Worm (Caenorhabditis elegans): ENCODE data around the gene scc-3.

Gene scc-3

ce11 chrV:12809876-12810275, 46.1 kb downstream of the scc-3 start, which contains the start of gene ZC443.1:
Gene ZC443.1 (minus strand): TSS chrV:12810080.
- TF ChIP-seq W03F9.2 (tag; optimal IDR thresholded peaks at IDR 0.05): no peak
- no peak for TF ChIP-seq him-1 (tag; optimal IDR thresholded peaks at IDR 0.05)
- TF ChIP-seq dao-5 (tag; optimal IDR thresholded peaks at IDR 0.05): no peak

DNA sequence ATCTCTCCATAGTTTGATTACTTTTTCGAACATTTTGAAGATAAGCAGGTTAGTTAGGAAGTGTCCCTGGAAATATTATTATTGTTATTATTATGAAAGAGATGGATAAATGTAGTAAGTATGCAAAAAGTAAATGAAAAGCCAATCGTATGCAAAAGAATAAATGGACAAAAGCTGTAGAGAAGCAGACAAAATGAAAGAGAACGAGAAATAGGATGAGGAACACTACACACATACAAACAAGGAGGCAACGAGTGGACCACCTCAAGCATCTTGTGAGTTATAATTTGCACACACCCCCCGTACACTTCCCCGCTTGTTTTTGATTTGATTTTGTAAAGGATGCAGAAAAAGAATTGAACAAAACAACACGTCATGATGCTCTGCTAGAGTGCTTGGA, 47.4 kb downstream of the scc-3 start, which contains the start of gene ZC443.2:
ZC443.2 (minus strand) TSS at position 67 of the 400 bp plus-strand sequence.
- TF ChIP-seq dao-5 (tag; optimal IDR thresholded peaks at IDR 0.05) (no peak), W03F9.2 (tag; optimal IDR thresholded peaks at IDR 0.05) (no peak), him-1 (tag; optimal IDR thresholded peaks at IDR 0.05) (no peak)

DNA sequence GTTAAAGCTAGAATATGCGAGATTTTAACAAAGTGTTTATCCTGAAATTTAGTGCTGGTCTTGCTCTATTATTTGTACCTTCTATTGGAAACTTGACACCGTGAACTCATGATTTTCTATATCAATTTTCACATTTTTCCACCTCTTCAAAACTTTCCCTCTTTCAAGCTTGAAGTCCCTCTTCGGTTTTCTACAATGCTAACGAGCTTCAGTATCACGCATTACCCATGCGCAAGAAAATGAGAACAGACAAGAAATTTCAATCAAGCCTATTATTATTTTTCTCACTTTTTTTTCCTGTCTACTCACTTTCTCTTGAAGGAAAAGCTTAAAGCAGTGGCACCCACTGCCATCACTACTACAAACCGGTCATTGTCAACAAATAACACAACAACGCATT, 48.1 kb downstream of the scc-3 start:
- TF ChIP-seq W03F9.2 (tag; optimal IDR thresholded peaks at IDR 0.05): no peak
- no peak for TF ChIP-seq him-1 (tag; optimal IDR thresholded peaks at IDR 0.05)
- TF ChIP-seq dao-5 (tag; optimal IDR thresholded peaks at IDR 0.05): no peak

- TF ChIP-seq him-1 (tag; optimal IDR thresholded peaks at IDR 0.05) (no peak), dao-5 (tag; optimal IDR thresholded peaks at IDR 0.05) (no peak), W03F9.2 (tag; optimal IDR thresholded peaks at IDR 0.05) (no peak)
Observed at ce11 chrV:12814022-12814421, 50.3 kb downstream of the scc-3 start, which contains the start of gene ZC443.3. Gene ZC443.3 (minus strand): TSS chrV:12814122.

DNA sequence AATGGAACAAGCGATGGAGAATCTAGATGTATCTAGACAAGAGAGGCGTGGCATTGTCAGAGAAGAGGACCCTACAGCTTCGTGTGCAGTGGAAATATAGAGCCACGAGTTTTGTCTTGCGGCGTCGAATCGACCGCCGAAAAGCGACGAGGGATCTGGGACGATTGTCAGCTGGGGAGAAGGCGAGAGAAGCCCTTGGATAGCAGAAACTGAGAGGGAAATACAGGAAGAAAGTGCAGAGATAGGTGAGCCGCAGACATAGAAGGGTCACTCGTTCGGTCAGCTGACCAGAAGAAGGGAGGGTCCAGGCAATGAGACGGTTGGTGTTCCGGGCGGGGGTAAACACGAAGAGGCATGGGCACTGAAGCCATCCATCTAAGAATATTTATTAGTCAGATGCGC, 50.7 kb downstream of the scc-3 start:
- peak; percentile 83 for TF ChIP-seq him-1 (tag; optimal IDR thresholded peaks at IDR 0.05)
- no peak for TF ChIP-seq W03F9.2 (tag; optimal IDR thresholded peaks at IDR 0.05)

- TF ChIP-seq W03F9.2 (tag; optimal IDR thresholded peaks at IDR 0.05): no peak
- no peak for TF ChIP-seq dao-5 (tag; optimal IDR thresholded peaks at IDR 0.05)
- no peak for TF ChIP-seq him-1 (tag; optimal IDR thresholded peaks at IDR 0.05)
Observed at ce11 chrV:12815386-12815785, 51.6 kb downstream of the scc-3 start.

- TF ChIP-seq dao-5 (tag; optimal IDR thresholded peaks at IDR 0.05): no peak
Observed at ce11 chrV:12816672-12817071, 52.9 kb downstream of the scc-3 start.
